Worm (Caenorhabditis elegans) whole organism, L4/young adult: Measurements from ENCODE around the gene F34D10.4.

Experiments
- W03F9.2 ChIP-seq: fragments of 150-350 bp; optimal IDR thresholded peaks from 2 replicates; lab custom pipeline; 2014; ENCODE audit warnings: missing biosample characterization, missing genetic modification characterization
- him-1 ChIP-seq: sonication (generic microtip); optimal IDR thresholded peaks from 2 replicates; lab custom pipeline; 2016; ENCODE audit warnings: missing genotype, missing genetic modification reagents, missing genetic modification characterization, missing compliant biosample characterization

DNA sequence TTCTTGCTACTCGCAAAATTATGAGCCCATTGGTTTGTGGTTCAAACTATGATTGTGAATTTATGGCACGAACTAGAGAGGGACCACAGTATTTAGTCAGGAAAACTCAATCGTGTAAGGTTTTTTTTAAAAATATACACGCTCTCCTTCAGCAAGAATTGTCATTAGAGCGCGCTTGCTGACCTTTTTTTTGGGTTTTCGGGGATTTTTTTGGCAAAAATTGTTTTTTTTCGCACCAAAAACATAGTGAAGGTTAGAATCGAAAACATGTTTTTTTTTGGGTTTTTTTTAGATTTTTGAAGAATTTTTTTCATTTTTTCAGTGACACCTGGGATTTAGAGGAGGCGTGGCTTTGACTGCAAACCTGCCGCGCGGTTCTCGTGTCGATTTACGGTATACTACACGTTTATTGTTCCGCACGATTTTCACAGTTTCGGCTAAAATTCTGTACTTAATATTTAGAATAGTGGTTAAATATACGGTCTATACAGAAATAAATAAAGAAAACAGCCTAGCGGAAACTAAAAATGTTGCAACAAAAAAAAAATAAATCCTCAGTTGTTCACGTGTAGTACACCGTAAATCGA is 20.2 kb upstream of the F34D10.4 start:
- TF ChIP-seq him-1 (tag; lab: Kevin White, UChicago): no peak
- TF ChIP-seq W03F9.2 (tag; lab: Kevin White, UChicago): no peak
